Worm (Caenorhabditis elegans) whole organism, L3 larva: ENCODE data around the gene E02A10.4.

Experiments used
- R02D3.7 ChIP-seq: fragments of 150-350 bp; optimal IDR thresholded peaks from 2 replicates; lab custom pipeline; 2014; ENCODE audit warnings: missing biosample characterization, missing genetic modification characterization
- ZK546.5 ChIP-seq: sonication (generic microtip); optimal IDR thresholded peaks from 2 replicates; lab custom pipeline; 2017; ENCODE audit warnings: missing biosample characterization, missing genetic modification characterization
- aly-2 ChIP-seq: fragments of 150-350 bp; optimal IDR thresholded peaks from 2 replicates; lab custom pipeline; 2014; ENCODE audit warnings: missing biosample characterization, missing genetic modification characterization
- ama-1 ChIP-seq: fragments of 150-350 bp; optimal IDR thresholded peaks from 2 replicates; lab custom pipeline; 2018
- ceh-16 ChIP-seq: sonication (generic microtip); optimal IDR thresholded peaks from 2 replicates; lab custom pipeline; 2017; ENCODE audit warnings: missing biosample characterization, missing genetic modification characterization
- ceh-28 ChIP-seq: fragments of 150-350 bp; optimal IDR thresholded peaks from 2 replicates; lab custom pipeline; 2014; ENCODE audit warnings: missing biosample characterization, missing genetic modification reagents, missing genetic modification characterization
- ceh-82 ChIP-seq: fragments of 150-350 bp; optimal IDR thresholded peaks from 2 replicates; lab custom pipeline; 2014; ENCODE audit warnings: missing biosample characterization, missing genetic modification characterization
- ceh-9 ChIP-seq: sonication (generic microtip); optimal IDR thresholded peaks from 2 replicates; lab custom pipeline; 2018; ENCODE audit warnings: missing biosample characterization, missing genetic modification characterization
- egl-27 ChIP-seq: sonication (generic microtip); optimal IDR thresholded peaks from 4 replicates; lab custom pipeline; 2017; ENCODE audit warnings: missing biosample characterization, missing genetic modification reagents, missing genetic modification characterization
- elt-1 ChIP-seq: fragments of 150-350 bp; optimal IDR thresholded peaks from 2 replicates; lab custom pipeline; 2014; ENCODE audit warnings: missing biosample characterization, missing genetic modification characterization
- elt-2 ChIP-seq: sonication (generic microtip); optimal IDR thresholded peaks from 2 replicates; lab custom pipeline; 2016; ENCODE audit warnings: missing genetic modification reagents, mild to moderate bottlenecking, missing genetic modification characterization, missing compliant biosample characterization
- elt-3 ChIP-seq, 3 experiments: fragments of 150-350 bp in 1 of 3; sonication (generic microtip) in 2 of 3; optimal IDR thresholded peaks; 2 replicates in 2 of 3; 4 replicates in 1 of 3; lab custom pipeline; 2014 to 2017; ENCODE audit warnings: missing biosample characterization in 3 of 3, missing genetic modification characterization in 3 of 3
- eor-1 ChIP-seq, 2 experiments: fragments of 150-350 bp; optimal IDR thresholded peaks; 2 replicates each; lab custom pipeline; 2014 to 2018; ENCODE audit warnings: missing biosample characterization in 2 of 2, missing genetic modification characterization in 2 of 2
- fkh-10 ChIP-seq: sonication (generic microtip); optimal IDR thresholded peaks from 2 replicates; lab custom pipeline; 2017; ENCODE audit warnings: missing biosample characterization, missing genetic modification reagents, missing genetic modification characterization
- fkh-2 ChIP-seq: fragments of 150-350 bp; optimal IDR thresholded peaks from 2 replicates; lab custom pipeline; 2014; ENCODE audit warnings: missing biosample characterization, missing genetic modification reagents, missing genetic modification characterization
- fos-1 ChIP-seq: fragments of 150-350 bp; optimal IDR thresholded peaks from 2 replicates; lab custom pipeline; 2014; ENCODE audit warnings: missing biosample characterization, missing genetic modification characterization
- hmg-11 ChIP-seq: sonication (generic microtip); optimal IDR thresholded peaks from 2 replicates; lab custom pipeline; 2016; ENCODE audit warnings: missing genetic modification characterization, missing compliant biosample characterization
- jun-1 ChIP-seq: fragments of 150-350 bp; optimal IDR thresholded peaks from 2 replicates; lab custom pipeline; 2014; ENCODE audit warnings: missing biosample characterization, missing genetic modification reagents, missing genetic modification characterization
- lin-15B ChIP-seq: fragments of 150-350 bp; optimal IDR thresholded peaks from 2 replicates; lab custom pipeline; 2014; ENCODE audit warnings: missing biosample characterization, missing genetic modification characterization
- lin-39 ChIP-seq: fragments of 150-350 bp; optimal IDR thresholded peaks from 2 replicates; lab custom pipeline; 2018; ENCODE audit warnings: missing biosample characterization, missing genetic modification reagents, missing genetic modification characterization
- mml-1 ChIP-seq: fragments of 150-350 bp; sonication (generic microtip); optimal IDR thresholded peaks from 3 replicates; lab custom pipeline; 2014; ENCODE audit warnings: missing biosample characterization, missing genetic modification characterization
- nfya-1 ChIP-seq: sonication (generic microtip); optimal IDR thresholded peaks from 2 replicates; lab custom pipeline; 2017; ENCODE audit warnings: missing genetic modification characterization, mild to moderate bottlenecking, missing compliant biosample characterization, antibody characterized with exemption, moderate library complexity; ENCODE audit not compliant: insufficient read depth
- nhr-12 ChIP-seq: fragments of 150-350 bp; optimal IDR thresholded peaks from 2 replicates; lab custom pipeline; 2014; ENCODE audit warnings: missing biosample characterization, missing genetic modification characterization
- nhr-23 ChIP-seq: fragments of 150-350 bp; optimal IDR thresholded peaks from 2 replicates; lab custom pipeline; 2014; ENCODE audit warnings: missing biosample characterization, missing genetic modification reagents, missing genetic modification characterization
- nhr-237 ChIP-seq: fragments of 150-350 bp; optimal IDR thresholded peaks from 2 replicates; lab custom pipeline; 2014; ENCODE audit warnings: missing biosample characterization, missing genetic modification characterization
- nhr-25 ChIP-seq: sonication (generic microtip); optimal IDR thresholded peaks from 2 replicates; lab custom pipeline; 2017; ENCODE audit warnings: missing biosample characterization, missing genetic modification characterization
- nhr-28 ChIP-seq: fragments of 150-350 bp; optimal IDR thresholded peaks from 2 replicates; lab custom pipeline; 2014; ENCODE audit warnings: missing biosample characterization, missing genetic modification characterization
- nhr-43 ChIP-seq: sonication (generic microtip); optimal IDR thresholded peaks from 2 replicates; lab custom pipeline; 2016; ENCODE audit warnings: mild to moderate bottlenecking, missing genetic modification characterization, missing compliant biosample characterization; ENCODE audit not compliant: poor library complexity, severe bottlenecking
- nhr-76 ChIP-seq: fragments of 150-350 bp; sonication (generic microtip); optimal IDR thresholded peaks from 5 replicates; lab custom pipeline; 2014; ENCODE audit warnings: missing biosample characterization, missing genetic modification characterization
- pha-4 ChIP-seq: fragments of 150-350 bp; optimal IDR thresholded peaks from 2 replicates; lab custom pipeline; 2014; ENCODE audit warnings: missing biosample characterization, missing genetic modification reagents, missing genetic modification characterization
- pqm-1 ChIP-seq: fragments of 150-350 bp; optimal IDR thresholded peaks from 2 replicates; lab custom pipeline; 2017; ENCODE audit warnings: missing biosample characterization, missing genetic modification characterization, inconsistent platforms
- skn-1 ChIP-seq: fragments of 150-350 bp; optimal IDR thresholded peaks from 2 replicates; lab custom pipeline; 2014; ENCODE audit warnings: missing biosample characterization, missing genetic modification characterization
- snpc-4 ChIP-seq: fragments of 150-350 bp; optimal IDR thresholded peaks from 2 replicates; lab custom pipeline; 2014; ENCODE audit warnings: missing biosample characterization, missing genetic modification characterization
- tbx-2 ChIP-seq: sonication (generic microtip); optimal IDR thresholded peaks from 2 replicates; lab custom pipeline; 2016; ENCODE audit warnings: mild to moderate bottlenecking, missing genetic modification characterization, missing compliant biosample characterization
- unc-39 ChIP-seq: sonication (generic microtip); optimal IDR thresholded peaks from 4 replicates; lab custom pipeline; 2017; ENCODE audit warnings: missing biosample characterization, missing genetic modification characterization
- unc-62 ChIP-seq: fragments of 150-350 bp; sonication (generic microtip); optimal IDR thresholded peaks from 4 replicates; lab custom pipeline; 2014; ENCODE audit warnings: missing biosample characterization, missing genetic modification reagents, missing genetic modification characterization
- zag-1 ChIP-seq: fragments of 150-350 bp; optimal IDR thresholded peaks from 2 replicates; lab custom pipeline; 2014; ENCODE audit warnings: missing biosample characterization, missing genetic modification characterization
- ztf-4 ChIP-seq: fragments of 150-350 bp; optimal IDR thresholded peaks from 2 replicates; lab custom pipeline; 2014; ENCODE audit warnings: missing biosample characterization, missing genetic modification characterization

Gene E02A10.4

ce11 chrV:12560328-12560782 is 7.4 kb downstream of the E02A10.4 start, which contains the start of gene sel-1:
sel-1 (plus strand) TSS chrV:12560732.
- TF ChIP-seq lin-15B (tag; lab: Kevin White, UChicago), result peak; percentile 4
- TF ChIP-seq hmg-11 (tag; lab: Kevin White, UChicago), result peak; percentile 1
- TF ChIP-seq R02D3.7 (tag; lab: Kevin White, UChicago), result peak; percentile 59
- no peak for TF ChIP-seq tbx-2 (tag; lab: Kevin White, UChicago)
- TF ChIP-seq, all 47 proteins: peak for 3

- TF ChIP-seq nhr-23 (tag; lab: Kevin White, UChicago) (peak; percentile 18), nhr-43 (tag; lab: Kevin White, UChicago) (peak; percentile 25), nhr-25 (peak; percentile 30), elt-3 (tag; optimal IDR thresholded peaks at IDR 0.05; lab: Kevin White, UChicago) (peak in 1 of 3 experiments; percentile 70), nhr-237 (tag; lab: Kevin White, UChicago) (no peak), ama-1 (lab: Kevin White, UChicago) (peak; percentile 67)
Measured at ce11 chrV:12556904-12557303, 10.8 kb downstream of the E02A10.4 start.

ce11 chrV:12555872-12556271 is 11.9 kb downstream of the E02A10.4 start:
- peak; percentile 42 for TF ChIP-seq nhr-43 (tag; lab: Kevin White, UChicago)
- peak; percentile 74 for TF ChIP-seq nhr-23 (tag; lab: Kevin White, UChicago)
- no peak for TF ChIP-seq fkh-2 (tag; lab: Kevin White, UChicago)
- TF ChIP-seq nhr-25, result peak; percentile 57
- TF ChIP-seq, all 47 proteins: peak for 3

- TF ChIP-seq mml-1 (tag; lab: Kevin White, UChicago) (no peak), skn-1 (no peak), R02D3.7 (tag; lab: Kevin White, UChicago) (peak; percentile 34), lin-15B (tag; lab: Kevin White, UChicago) (no peak), egl-27 (tag; lab: Kevin White, UChicago) (no peak), pha-4 (no peak), nhr-237 (tag; lab: Kevin White, UChicago) (no peak), unc-39 (no peak), elt-2 (tag; lab: Kevin White, UChicago) (no peak), hmg-11 (tag; lab: Kevin White, UChicago) (no peak), nhr-25 (peak; percentile 58), ZK546.5 (tag; lab: Kevin White, UChicago) (no peak), fkh-10 (GFP tag; lab: Kevin White, UChicago) (no peak), elt-3 (tag; optimal IDR thresholded peaks at IDR 0.05; lab: Kevin White, UChicago) (peak; percentile 52 to 84 (median 84)), unc-62 (no peak), elt-1 (tag; lab: Kevin White, UChicago) (no peak), ceh-28 (tag; lab: Kevin White, UChicago) (peak; percentile 42), pqm-1 (tag; lab: Kevin White, UChicago) (no peak), ceh-9 (no peak), lin-39 (tag; lab: Kevin White, UChicago) (no peak), zag-1 (tag; lab: Kevin White, UChicago) (no peak), nhr-23 (tag; lab: Kevin White, UChicago) (peak; percentile 77), fkh-2 (tag; lab: Kevin White, UChicago) (no peak), nhr-43 (tag; lab: Kevin White, UChicago) (peak; percentile 63), nfya-1 (tag; lab: Kevin White, UChicago) (no peak), nhr-12 (no peak), aly-2 (tag; lab: Kevin White, UChicago) (no peak), ama-1 (lab: Kevin White, UChicago) (peak; percentile 4), fos-1 (tag; lab: Kevin White, UChicago) (no peak), tbx-2 (tag; lab: Kevin White, UChicago) (peak; percentile 37)
- TF ChIP-seq, all 47 proteins: peak for 8
Measured at ce11 chrV:12554172-12555031, 13.3 kb downstream of the E02A10.4 start.

- TF ChIP-seq ceh-9, result no peak
- no peak for TF ChIP-seq ceh-82 (tag; lab: Kevin White, UChicago)
- TF ChIP-seq ceh-16 (tag; lab: Kevin White, UChicago), result no peak
- TF ChIP-seq unc-62, result no peak
- no peak for TF ChIP-seq skn-1
- no peak for TF ChIP-seq snpc-4 (tag; lab: Kevin White, UChicago)
- no peak for TF ChIP-seq nhr-28 (tag; lab: Kevin White, UChicago)
- TF ChIP-seq pqm-1 (tag; lab: Kevin White, UChicago), result no peak
- TF ChIP-seq unc-39, result no peak
- TF ChIP-seq hmg-11 (tag; lab: Kevin White, UChicago), result no peak
- TF ChIP-seq jun-1 (tag; lab: Kevin White, UChicago), result no peak
- peak; percentile 13 for TF ChIP-seq mml-1 (tag; lab: Kevin White, UChicago)
- no peak for TF ChIP-seq aly-2 (tag; lab: Kevin White, UChicago)
- TF ChIP-seq nhr-76 (tag; lab: Kevin White, UChicago), result no peak
- TF ChIP-seq nhr-25, result peak; percentile 13
- no peak for TF ChIP-seq eor-1 (tag; optimal IDR thresholded peaks at IDR 0.05; lab: Kevin White, UChicago)
- TF ChIP-seq ceh-28 (tag; lab: Kevin White, UChicago), result peak; percentile 11
- no peak for TF ChIP-seq elt-1 (tag; lab: Kevin White, UChicago)
- TF ChIP-seq ztf-4 (tag; lab: Kevin White, UChicago), result no peak
- TF ChIP-seq lin-15B (tag; lab: Kevin White, UChicago), result no peak
- no peak for TF ChIP-seq nhr-12
- no peak for TF ChIP-seq egl-27 (tag; lab: Kevin White, UChicago)
- peak; percentile 26 for TF ChIP-seq tbx-2 (tag; lab: Kevin White, UChicago)
Measured at ce11 chrV:12553286-12553725, 14.4 kb downstream of the E02A10.4 start.
